Fruit fly (Drosophila melanogaster): Measurements from ENCODE around the gene CG2991.

Gene CG2991

DNA sequence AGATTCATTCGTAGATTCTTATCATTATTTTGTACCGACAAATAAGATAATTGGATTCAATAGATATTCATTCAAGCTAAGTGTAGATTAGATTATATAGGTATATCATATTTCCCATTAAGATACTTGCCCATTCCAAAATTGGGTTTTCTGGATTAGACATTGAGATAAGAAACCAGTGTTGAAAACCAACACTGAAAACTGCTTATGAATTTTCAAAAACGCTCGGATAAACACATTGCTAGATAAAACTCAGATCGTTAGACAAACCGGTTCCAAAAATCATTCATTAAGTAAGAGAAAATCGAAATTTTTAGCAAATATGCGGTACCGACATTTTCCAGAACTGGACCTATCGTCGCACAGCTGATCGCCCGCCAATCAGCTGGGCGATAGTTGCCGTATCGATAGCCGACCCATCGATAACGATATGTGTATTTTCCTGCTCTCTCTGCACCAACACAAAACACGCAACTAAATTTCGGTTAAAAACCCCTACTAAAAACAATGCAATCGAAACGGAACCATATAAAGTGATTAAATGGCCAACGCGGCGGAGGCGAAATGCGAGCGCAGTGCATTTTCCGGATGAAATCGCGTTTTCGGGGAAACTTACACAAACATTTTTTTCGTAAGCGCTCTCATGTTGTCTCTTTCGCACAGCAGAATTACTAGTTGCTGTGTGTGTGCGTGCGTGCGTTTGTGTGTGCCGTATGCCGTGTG is 28.7 kb downstream of the CG2991 start, which contains the start of the genes NTPase and lilli (continued):
- TF ChIP-seq CG7928 (GFP tag; optimal IDR thresholded peaks at IDR 0.05) (no peak), CG4617 (GFP tag; optimal IDR thresholded peaks at IDR 0.05; ENCODE audit: borderline replicate concordance) (peak; percentile 92), Poxn (GFP tag; IDR thresholded peaks at IDR 0.05) (no peak), row (GFP tag; IDR thresholded peaks at IDR 0.05) (peak; percentile 30; the same call in 2 of the 3 replicates), CG12744 (GFP tag; optimal IDR thresholded peaks at IDR 0.05) (peak; percentile 17), CG34376 (GFP tag; optimal IDR thresholded peaks at IDR 0.05) (no peak), B-H1 (GFP tag; IDR thresholded peaks at IDR 0.05) (peak; percentile 14; the same call in 1 of the 3 replicates), zfh1 (GFP tag; IDR thresholded peaks at IDR 0.05) (peak; percentile 71), CG15601 (tag; optimal IDR thresholded peaks at IDR 0.05) (no peak), zen2 (GFP tag; IDR thresholded peaks at IDR 0.05; ENCODE audit: partially characterized antibody) (peak; percentile 94), Oli (tag; optimal IDR thresholded peaks at IDR 0.05) (no peak), chn (GFP tag; optimal IDR thresholded peaks at IDR 0.05) (peak; percentile 74), Asciz (GFP tag; optimal IDR thresholded peaks at IDR 0.05) (no peak), TFAM (GFP tag; optimal IDR thresholded peaks at IDR 0.05) (no peak), mirr (GFP tag; optimal IDR thresholded peaks at IDR 0.05) (peak; percentile 26), unc-4 (GFP tag; IDR thresholded peaks at IDR 0.05; ENCODE audit: partially characterized antibody) (peak; percentile 91), z (GFP tag; IDR thresholded peaks at IDR 0.05) (peak; percentile 73; the same call in 1 of the 3 replicates), CG10959 (GFP tag; IDR thresholded peaks at IDR 0.05) (peak; percentile 31; the same call in 1 of the 2 replicates), Dbx (GFP tag; IDR thresholded peaks at IDR 0.05) (peak; percentile 76), CG17612 (GFP tag; IDR thresholded peaks at IDR 0.05) (no peak), Med (GFP tag) (peak; percentile 96), odd (GFP tag; optimal IDR thresholded peaks at IDR 0.05) (no peak), sr (GFP tag; IDR thresholded peaks at IDR 0.05) (no peak; the same call in 2 of the 3 replicates), da (GFP tag; optimal IDR thresholded peaks at IDR 0.05) (no peak), CG8944 (GFP tag; optimal IDR thresholded peaks at IDR 0.05) (peak; percentile 61), CG6654 (GFP tag; optimal IDR thresholded peaks at IDR 0.05) (no peak), Optix (GFP tag; IDR thresholded peaks at IDR 0.05) (peak; percentile 42; the same call in 1 of the 3 replicates), CG10543 (GFP tag; optimal IDR thresholded peaks at IDR 0.05) (no peak), usp (GFP tag; optimal IDR thresholded peaks at IDR 0.05) (no peak), BtbVII (GFP tag; optimal IDR thresholded peaks at IDR 0.05) (peak; percentile 15), CG11398 (GFP tag; optimal IDR thresholded peaks at IDR 0.05) (peak; percentile 19), CG6854 (GFP tag; optimal IDR thresholded peaks at IDR 0.05) (no peak), Fer1 (GFP tag; optimal IDR thresholded peaks at IDR 0.05) (peak; percentile 41), stwl (tag; optimal IDR thresholded peaks at IDR 0.05) (peak; percentile 25), CG14014 (GFP tag; IDR thresholded peaks at IDR 0.05) (peak; percentile 44; the same call in 1 of the 2 replicates), Doc3 (GFP tag; IDR thresholded peaks at IDR 0.05; ENCODE audit: partially characterized antibody) (peak; percentile 90), CG8089 (GFP tag; optimal IDR thresholded peaks at IDR 0.05) (peak; percentile 52), CG6791 (GFP tag; IDR thresholded peaks at IDR 0.05; ENCODE audit: partially characterized antibody) (peak; percentile 97), CG1602 (GFP tag; optimal IDR thresholded peaks at IDR 0.05) (peak; percentile 50), CG4854 (GFP tag; optimal IDR thresholded peaks at IDR 0.05) (peak; percentile 72), pfk (GFP tag; optimal IDR thresholded peaks at IDR 0.05) (no peak), CG13624 (GFP tag; optimal IDR thresholded peaks at IDR 0.05) (peak; percentile 75), cas (GFP tag; IDR thresholded peaks at IDR 0.05) (peak; percentile 24; the same call in 1 of the 2 replicates), cato (GFP tag; optimal IDR thresholded peaks at IDR 0.05; ENCODE audit: borderline replicate concordance) (no peak), gfzf (GFP tag; optimal IDR thresholded peaks at IDR 0.05) (no peak), CG11723 (GFP tag; optimal IDR thresholded peaks at IDR 0.05) (peak; percentile 31), Sox100B (GFP tag; optimal IDR thresholded peaks at IDR 0.05) (peak; percentile 39), mam (GFP tag; optimal IDR thresholded peaks at IDR 0.05) (peak; percentile 61), CG2129 (GFP tag; IDR thresholded peaks at IDR 0.05; ENCODE audit: partially characterized antibody) (peak; percentile 85)

Data from whole organism, embryonic.